Worm (Caenorhabditis elegans) whole organism, L1 larva: ENCODE results near the gene osm-10.

Experiments used
- C04F5.9 ChIP-seq: sonication (generic microtip); optimal IDR thresholded peaks from 2 replicates; lab custom pipeline; 2016; ENCODE audit warnings: missing genetic modification characterization, missing compliant biosample characterization
- F16B12.6 ChIP-seq: fragments of 150-350 bp; optimal IDR thresholded peaks from 2 replicates; lab custom pipeline; 2014; ENCODE audit warnings: missing biosample characterization, missing genetic modification characterization
- Y116A8C.19 ChIP-seq: sonication (generic microtip); optimal IDR thresholded peaks from 2 replicates; lab custom pipeline; 2016; ENCODE audit warnings: missing compliant biosample characterization, missing genetic modification characterization, borderline replicate concordance
- aha-1 ChIP-seq: fragments of 150-350 bp; optimal IDR thresholded peaks from 2 replicates; lab custom pipeline; 2014; ENCODE audit warnings: missing biosample characterization, missing genetic modification characterization
- alr-1 ChIP-seq: fragments of 200-800 bp; sonication (Bioruptor generic); optimal IDR thresholded peaks from 2 replicates; lab custom pipeline; 2018; ENCODE audit warnings: borderline replicate concordance, mild to moderate bottlenecking, missing genetic modification characterization, missing compliant biosample characterization
- aly-2 ChIP-seq: fragments of 150-350 bp; optimal IDR thresholded peaks from 2 replicates; lab custom pipeline; 2014; ENCODE audit warnings: missing biosample characterization, missing genetic modification characterization
- ama-1 ChIP-seq: fragments of 150-350 bp; optimal IDR thresholded peaks from 2 replicates; lab custom pipeline; 2014
- ceh-8 ChIP-seq: fragments of 200-800 bp; sonication (Bioruptor generic); optimal IDR thresholded peaks from 2 replicates; lab custom pipeline; 2018; ENCODE audit warnings: mild to moderate bottlenecking, missing genetic modification characterization, moderate library complexity, missing compliant biosample characterization
- ceh-82 ChIP-seq, 3 experiments: fragments of 150-350 bp in 1 of 3; sonication (generic microtip) in 2 of 3; optimal IDR thresholded peaks; 2 replicates each; lab custom pipeline; 2014 to 2017; ENCODE audit warnings: missing biosample characterization in 3 of 3, missing genetic modification characterization in 3 of 3
- ceh-88 ChIP-seq: fragments of 200-800 bp; sonication (Bioruptor generic); IDR thresholded peaks from 2 replicates; pipeline ENCODE4 v1.3.6; 2022; ENCODE audit warnings: missing genetic modification characterization, missing compliant biosample characterization
- ceh-90 ChIP-seq: sonication (generic microtip); optimal IDR thresholded peaks from 2 replicates; lab custom pipeline; 2016; ENCODE audit warnings: missing genetic modification characterization, missing compliant biosample characterization
- ces-1 ChIP-seq: fragments of 150-350 bp; optimal IDR thresholded peaks from 2 replicates; lab custom pipeline; 2014; ENCODE audit warnings: missing biosample characterization, missing genetic modification reagents, missing genetic modification characterization
- efl-1 ChIP-seq, 4 experiments: fragments of 150-350 bp; optimal IDR thresholded peaks in 3 of 4; peaks in 1 of 4; 1 replicate in 1 of 4; 2 replicates in 3 of 4; lab custom pipeline; 2014; ENCODE audit warnings: missing biosample characterization in 2 of 4, missing genetic modification characterization in 2 of 4, missing genetic modification reagents in 2 of 4
- egl-27 ChIP-seq, 2 experiments: fragments of 150-350 bp in 1 of 2; sonication (generic microtip); optimal IDR thresholded peaks; 3 replicates each; lab custom pipeline; 2017 to 2018; ENCODE audit warnings: missing biosample characterization in 2 of 2, missing genetic modification characterization in 2 of 2, missing genetic modification reagents in 2 of 2
- elt-2 ChIP-seq: sonication (generic microtip); optimal IDR thresholded peaks from 2 replicates; lab custom pipeline; 2016; ENCODE audit warnings: missing genetic modification characterization, mild to moderate bottlenecking, inconsistent platforms, missing compliant biosample characterization, missing genetic modification reagents
- elt-3 ChIP-seq, 6 experiments: fragments of 150-350 bp in 1 of 6; sonication (generic microtip); optimal IDR thresholded peaks; 2 replicates each; lab custom pipeline; 2017 to 2018; ENCODE audit warnings: missing biosample characterization in 6 of 6, missing genetic modification characterization in 6 of 6, inconsistent platforms in 1 of 6
- ets-5 ChIP-seq: fragments of 200-800 bp; sonication (Bioruptor generic); IDR thresholded peaks from 2 replicates; pipeline ENCODE4 v1.3.6; 2022; ENCODE audit warnings: missing genetic modification characterization, missing compliant biosample characterization
- fkh-10 ChIP-seq: sonication (generic microtip); optimal IDR thresholded peaks from 2 replicates; lab custom pipeline; 2017; ENCODE audit warnings: missing biosample characterization, missing genetic modification reagents, missing genetic modification characterization
- fkh-4 ChIP-seq: sonication (generic microtip); optimal IDR thresholded peaks from 2 replicates; lab custom pipeline; 2016; ENCODE audit warnings: missing compliant biosample characterization, missing genetic modification characterization, borderline replicate concordance
- fos-1 ChIP-seq: fragments of 150-350 bp; optimal IDR thresholded peaks from 2 replicates; lab custom pipeline; 2014; ENCODE audit warnings: missing biosample characterization, missing genetic modification characterization
- grh-1 ChIP-seq: fragments of 200-800 bp; sonication (Bioruptor generic); IDR thresholded peaks from 2 replicates; pipeline ENCODE4 v1.3.6; 2022; ENCODE audit warnings: missing genetic modification reagents, missing genetic modification characterization, missing compliant biosample characterization
- hlh-17 ChIP-seq: fragments of 200-800 bp; sonication (Bioruptor generic); optimal IDR thresholded peaks from 2 replicates; lab custom pipeline; 2018; ENCODE audit warnings: missing genetic modification characterization, mild to moderate bottlenecking, missing compliant biosample characterization, moderate library complexity, borderline replicate concordance
- irx-1 ChIP-seq: sonication (generic microtip); optimal IDR thresholded peaks from 2 replicates; lab custom pipeline; 2016; ENCODE audit warnings: missing genetic modification characterization, missing compliant biosample characterization
- lin-35 ChIP-seq, 2 experiments: fragments of 150-350 bp; optimal IDR thresholded peaks; 2 replicates each; lab custom pipeline; 2014; ENCODE audit warnings: missing biosample characterization in 2 of 2, missing genetic modification characterization in 2 of 2, missing genetic modification reagents in 2 of 2
- lir-3 ChIP-seq: sonication (generic microtip); optimal IDR thresholded peaks from 2 replicates; lab custom pipeline; 2016; ENCODE audit warnings: mild to moderate bottlenecking, missing genetic modification characterization, moderate library complexity, missing compliant biosample characterization; ENCODE audit not compliant: poor library complexity
- mab-9 ChIP-seq: fragments of 200-800 bp; sonication (Bioruptor generic); IDR thresholded peaks from 2 replicates; pipeline ENCODE4 v1.3.6; 2022; ENCODE audit warnings: missing genetic modification reagents, missing genetic modification characterization, missing compliant biosample characterization
- mdl-1 ChIP-seq, 2 experiments: fragments of 150-350 bp; optimal IDR thresholded peaks; 2 replicates each; lab custom pipeline; 2014 to 2017; ENCODE audit warnings: missing biosample characterization in 2 of 2, missing genetic modification characterization in 2 of 2, inconsistent platforms in 1 of 2
- mef-2 ChIP-seq: fragments of 150-350 bp; optimal IDR thresholded peaks from 2 replicates; lab custom pipeline; 2014; ENCODE audit warnings: missing biosample characterization, missing genetic modification characterization
- nhr-11 ChIP-seq: fragments of 150-350 bp; optimal IDR thresholded peaks from 2 replicates; lab custom pipeline; 2014; ENCODE audit warnings: missing biosample characterization, missing genetic modification characterization
- nhr-12 ChIP-seq: sonication (generic microtip); optimal IDR thresholded peaks from 2 replicates; lab custom pipeline; 2017; ENCODE audit warnings: missing biosample characterization, missing genetic modification characterization
- nhr-19 ChIP-seq: fragments of 200-800 bp; sonication (Bioruptor generic); conservative IDR thresholded peaks from 2 replicates; pipeline ENCODE4 v1.3.6; 2022; ENCODE audit warnings: missing genetic modification characterization, missing compliant biosample characterization
- nhr-237 ChIP-seq: fragments of 150-350 bp; optimal IDR thresholded peaks from 2 replicates; lab custom pipeline; 2014; ENCODE audit warnings: missing biosample characterization, missing genetic modification characterization
- nhr-28 ChIP-seq: fragments of 150-350 bp; optimal IDR thresholded peaks from 2 replicates; lab custom pipeline; 2014; ENCODE audit warnings: missing biosample characterization, missing genetic modification characterization
- nhr-47 ChIP-seq: sonication (generic microtip); optimal IDR thresholded peaks from 2 replicates; lab custom pipeline; 2016; ENCODE audit warnings: mild to moderate bottlenecking, missing genetic modification characterization, moderate library complexity, missing compliant biosample characterization
- nhr-71 ChIP-seq: sonication (generic microtip); optimal IDR thresholded peaks from 2 replicates; lab custom pipeline; 2016; ENCODE audit warnings: mild to moderate bottlenecking, missing genetic modification characterization, moderate library complexity, missing compliant biosample characterization
- nhr-76 ChIP-seq: sonication (generic microtip); optimal IDR thresholded peaks from 2 replicates; lab custom pipeline; 2017; ENCODE audit warnings: missing biosample characterization, missing genetic modification characterization
- nhr-77 ChIP-seq: fragments of 150-350 bp; optimal IDR thresholded peaks from 2 replicates; lab custom pipeline; 2014; ENCODE audit warnings: missing biosample characterization, missing genetic modification characterization
- pag-3 ChIP-seq: sonication (generic microtip); optimal IDR thresholded peaks from 2 replicates; lab custom pipeline; 2017; ENCODE audit warnings: missing genetic modification characterization, mild to moderate bottlenecking, missing compliant biosample characterization, antibody characterized with exemption, borderline replicate concordance; ENCODE audit not compliant: insufficient read depth
- skn-1 ChIP-seq: fragments of 150-350 bp; optimal IDR thresholded peaks from 2 replicates; lab custom pipeline; 2014; ENCODE audit warnings: missing biosample characterization, missing genetic modification characterization
- snpc-4 ChIP-seq: fragments of 150-350 bp; optimal IDR thresholded peaks from 2 replicates; lab custom pipeline; 2014; ENCODE audit warnings: missing biosample characterization, missing genetic modification characterization
- snu-23 ChIP-seq: sonication (generic microtip); optimal IDR thresholded peaks from 2 replicates; lab custom pipeline; 2016; ENCODE audit warnings: missing genetic modification characterization, missing compliant biosample characterization
- sox-4 ChIP-seq: sonication (generic microtip); optimal IDR thresholded peaks from 2 replicates; lab custom pipeline; 2016; ENCODE audit warnings: missing genetic modification characterization, missing compliant biosample characterization
- sptf-1 ChIP-seq: fragments of 150-350 bp; optimal IDR thresholded peaks from 2 replicates; lab custom pipeline; 2014; ENCODE audit warnings: missing biosample characterization, missing genetic modification characterization
- sup-37 ChIP-seq: fragments of 200-800 bp; sonication (Bioruptor generic); optimal IDR thresholded peaks from 2 replicates; lab custom pipeline; 2018; ENCODE audit warnings: mild to moderate bottlenecking, missing genetic modification characterization, missing compliant biosample characterization
- swsn-7 ChIP-seq: sonication (generic microtip); optimal IDR thresholded peaks from 2 replicates; lab custom pipeline; 2016; ENCODE audit warnings: missing genetic modification characterization, missing compliant biosample characterization
- tbx-2 ChIP-seq: sonication (generic microtip); optimal IDR thresholded peaks from 2 replicates; lab custom pipeline; 2016; ENCODE audit warnings: missing genetic modification characterization, missing compliant biosample characterization
- unc-130 ChIP-seq: fragments of 150-350 bp; optimal IDR thresholded peaks from 2 replicates; lab custom pipeline; 2017; ENCODE audit warnings: missing biosample characterization, missing genetic modification characterization, inconsistent platforms
- vab-15 ChIP-seq: sonication (generic microtip); optimal IDR thresholded peaks from 2 replicates; lab custom pipeline; 2017; ENCODE audit warnings: missing genotype, mild to moderate bottlenecking, missing genetic modification characterization, missing compliant biosample characterization
- xbp-1 ChIP-seq: sonication (generic microtip); optimal IDR thresholded peaks from 2 replicates; lab custom pipeline; 2016; ENCODE audit warnings: missing genetic modification characterization, missing compliant biosample characterization
- zag-1 ChIP-seq: fragments of 150-350 bp; optimal IDR thresholded peaks from 2 replicates; lab custom pipeline; 2014; ENCODE audit warnings: missing biosample characterization, missing genetic modification characterization
- zip-4 ChIP-seq: fragments of 200-800 bp; sonication (Bioruptor generic); optimal IDR thresholded peaks from 2 replicates; lab custom pipeline; 2018; ENCODE audit warnings: mild to moderate bottlenecking, missing genetic modification characterization, moderate library complexity, missing compliant biosample characterization
- ztf-11 ChIP-seq, 2 experiments: sonication (generic microtip); optimal IDR thresholded peaks; 2 replicates each; lab custom pipeline; 2016 to 2017; ENCODE audit warnings: missing genetic modification characterization in 2 of 2, missing biosample characterization in 1 of 2, missing compliant biosample characterization in 1 of 2
- ztf-4 ChIP-seq: fragments of 150-350 bp; optimal IDR thresholded peaks from 2 replicates; lab custom pipeline; 2014; ENCODE audit warnings: missing biosample characterization, missing genetic modification characterization

osm-10 gene

DNA sequence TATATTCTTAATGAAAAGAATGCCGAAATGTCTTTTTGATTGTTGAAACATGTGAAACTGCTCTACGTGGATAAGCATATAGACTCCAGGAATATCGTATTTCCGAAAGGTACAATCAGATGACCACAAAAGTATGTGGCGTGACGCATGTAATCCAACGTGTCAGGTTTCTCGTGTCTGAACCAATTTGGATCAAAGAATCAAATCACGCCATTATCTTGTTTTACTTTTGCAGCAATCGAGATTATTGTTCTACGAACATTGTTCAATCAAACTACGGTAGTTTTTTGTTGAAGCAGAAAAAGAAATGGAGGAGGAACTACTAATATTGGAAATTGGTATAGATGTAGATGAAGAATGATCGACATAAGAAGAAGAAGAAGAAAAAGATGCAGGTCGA lies 30.6 kb downstream of the osm-10 start:
- TF ChIP-seq skn-1 (tag; lab: Kevin White, UChicago) (no peak), mdl-1 (tag; optimal IDR thresholded peaks at IDR 0.05; lab: Kevin White, UChicago) (no peak), ets-5 (GFP tag; lab: Robert Waterston, UW) (no peak), unc-130 (peak; percentile 64), fos-1 (tag; lab: Kevin White, UChicago) (no peak), lir-3 (tag; lab: Kevin White, UChicago) (no peak), vab-15 (tag; lab: Kevin White, UChicago) (no peak), snpc-4 (no peak), ceh-82 (tag; optimal IDR thresholded peaks at IDR 0.05; lab: Kevin White, UChicago) (no peak), irx-1 (tag; lab: Kevin White, UChicago) (no peak), zag-1 (tag; lab: Kevin White, UChicago) (no peak), ceh-8 (GFP tag; lab: Kevin White, UChicago) (no peak), nhr-76 (tag; lab: Kevin White, UChicago) (no peak), aha-1 (tag; lab: Kevin White, UChicago) (no peak), nhr-47 (peak; percentile 12), zip-4 (GFP tag; lab: Kevin White, UChicago) (no peak), ces-1 (GFP tag; lab: Kevin White, UChicago) (no peak), grh-1 (GFP tag; lab: Robert Waterston, UW) (0 out of 2 replicates have a peak, but pooled peaks have one; percentile 28), C04F5.9 (tag; lab: Kevin White, UChicago) (no peak), nhr-237 (tag; lab: Kevin White, UChicago) (no peak), hlh-17 (GFP tag; lab: Kevin White, UChicago) (no peak), snu-23 (GFP tag; lab: Kevin White, UChicago) (peak; percentile 34), Y116A8C.19 (tag; lab: Kevin White, UChicago) (no peak), lin-35 (GFP tag; optimal IDR thresholded peaks at IDR 0.05; lab: Kevin White, UChicago) (peak in 1 of 2 experiments; percentile 44), nhr-11 (no peak), nhr-12 (tag; lab: Kevin White, UChicago) (no peak), aly-2 (tag; lab: Kevin White, UChicago) (no peak), nhr-19 (GFP tag; lab: Robert Waterston, UW) (0 out of 2 replicates have a peak, but pooled peaks have one; percentile 28), swsn-7 (tag; lab: Kevin White, UChicago) (no peak), sptf-1 (tag; lab: Kevin White, UChicago) (no peak), ceh-90 (tag; lab: Kevin White, UChicago) (no peak), fkh-10 (GFP tag; lab: Kevin White, UChicago) (no peak), nhr-77 (tag; lab: Kevin White, UChicago) (no peak), tbx-2 (tag; lab: Kevin White, UChicago) (peak; percentile 38), ceh-88 (GFP tag; lab: Robert Waterston, UW) (no peak), ama-1 (lab: Kevin White, UChicago) (no peak), egl-27 (tag; optimal IDR thresholded peaks at IDR 0.05; lab: Kevin White, UChicago) (no peak), efl-1 (optimal IDR thresholded peaks at IDR 0.05; lab: Kevin White, UChicago) (no peak), efl-1 (GFP tag; optimal IDR thresholded peaks at IDR 0.05 in 1 of 2; lab: Kevin White, UChicago) (peak in 1 of 2 experiments; percentile 72), sup-37 (no peak), ztf-4 (tag; lab: Kevin White, UChicago) (no peak), elt-3 (tag; optimal IDR thresholded peaks at IDR 0.05; lab: Kevin White, UChicago) (peak in 1 of 6 experiments; percentile 67), elt-2 (tag; lab: Kevin White, UChicago) (no peak), mab-9 (GFP tag; lab: Robert Waterston, UW) (no peak), nhr-28 (no peak), nhr-71 (tag; lab: Kevin White, UChicago) (peak; percentile 67), F16B12.6 (tag; lab: Kevin White, UChicago) (no peak), alr-1 (tag; lab: Kevin White, UChicago) (no peak), fkh-4 (tag; lab: Kevin White, UChicago) (no peak), pag-3 (no peak), xbp-1 (tag; lab: Kevin White, UChicago) (no peak), ztf-11 (tag; optimal IDR thresholded peaks at IDR 0.05; lab: Kevin White, UChicago) (no peak), sox-4 (tag; lab: Kevin White, UChicago) (no peak), mef-2 (tag; lab: Kevin White, UChicago) (no peak)
